Worm (Caenorhabditis elegans) whole organism, L4 larva: ENCODE results near the gene fzy-1.

Source experiments
- F44E2.7 ChIP-seq: fragments of 200-800 bp; sonication (Bioruptor generic); IDR thresholded peaks from 2 replicates; pipeline ENCODE4 v2.1.2; 2022; ENCODE audit warnings: missing genetic modification characterization, missing compliant biosample characterization
- T26A8.4 ChIP-seq: fragments of 200-800 bp; sonication (Bioruptor generic); IDR thresholded peaks from 2 replicates; pipeline ENCODE4 v1.3.6; 2022; ENCODE audit warnings: missing genetic modification characterization, missing compliant biosample characterization
- Y48G9A.11 ChIP-seq: fragments of 200-800 bp; sonication (Bioruptor generic); IDR thresholded peaks from 2 replicates; pipeline ENCODE4 v1.3.6; 2022; ENCODE audit warnings: missing genetic modification reagents, missing genetic modification characterization, missing compliant biosample characterization
- Y5F2A.4 ChIP-seq: fragments of 200-800 bp; sonication (Bioruptor generic); optimal IDR thresholded peaks from 2 replicates; lab custom pipeline; 2018; ENCODE audit warnings: mild to moderate bottlenecking, missing genetic modification characterization, missing compliant biosample characterization
- ZK337.2 ChIP-seq: fragments of 200-800 bp; sonication (Bioruptor generic); IDR thresholded peaks from 2 replicates; pipeline ENCODE4 v1.3.6; 2022; ENCODE audit warnings: missing genetic modification reagents, missing genetic modification characterization, missing compliant biosample characterization
- ZK546.5 ChIP-seq, 2 experiments: sonication (generic microtip); optimal IDR thresholded peaks; 2 replicates each; lab custom pipeline; 2017; ENCODE audit warnings: missing biosample characterization in 2 of 2, missing genetic modification characterization in 2 of 2
- aha-1 ChIP-seq: fragments of 150-350 bp; peaks from one replicate; lab custom pipeline; 2014; ENCODE audit warnings: missing biosample characterization, missing genetic modification characterization
- aly-2 ChIP-seq: sonication (generic microtip); optimal IDR thresholded peaks from 2 replicates; lab custom pipeline; 2018; ENCODE audit warnings: missing biosample characterization, missing genetic modification characterization
- ama-1 ChIP-seq: fragments of 150-350 bp; optimal IDR thresholded peaks from 2 replicates; lab custom pipeline; 2014; ENCODE audit warnings: inconsistent platforms, mixed read lengths
- arid-1 ChIP-seq: fragments of 200-800 bp; sonication (Bioruptor generic); conservative IDR thresholded peaks from 2 replicates; pipeline ENCODE4 v1.3.6; 2022; ENCODE audit warnings: missing genetic modification reagents, missing genetic modification characterization, missing compliant biosample characterization
- ceh-20 ChIP-seq: fragments of 200-800 bp; sonication (Bioruptor generic); IDR thresholded peaks from 2 replicates; pipeline ENCODE4 v1.3.6; 2022; ENCODE audit warnings: missing genetic modification reagents, missing genetic modification characterization, missing compliant biosample characterization
- ceh-32 ChIP-seq: sonication (generic microtip); optimal IDR thresholded peaks from 2 replicates; lab custom pipeline; 2016; ENCODE audit warnings: mild to moderate bottlenecking, missing genetic modification characterization, missing compliant biosample characterization; ENCODE audit not compliant: poor library complexity
- daf-19 ChIP-seq: fragments of 200-800 bp; sonication (Bioruptor generic); conservative IDR thresholded peaks from 2 replicates; pipeline ENCODE4 v1.3.6; 2022; ENCODE audit warnings: missing genetic modification characterization, missing compliant biosample characterization
- daf-8 ChIP-seq: fragments of 200-800 bp; sonication (Bioruptor generic); IDR thresholded peaks from 2 replicates; pipeline ENCODE4 v1.3.6; 2022; ENCODE audit warnings: missing genetic modification characterization, missing compliant biosample characterization
- dmd-6 ChIP-seq: fragments of 200-800 bp; sonication (Bioruptor generic); IDR thresholded peaks from 2 replicates; pipeline ENCODE4 v1.3.6; 2022; ENCODE audit warnings: missing genetic modification reagents, missing genetic modification characterization, missing compliant biosample characterization
- dmd-9 ChIP-seq: fragments of 200-800 bp; sonication (Bioruptor generic); IDR thresholded peaks from 2 replicates; pipeline ENCODE4 v1.3.6; 2022; ENCODE audit warnings: missing genetic modification reagents, missing genetic modification characterization, missing compliant biosample characterization
- dve-1 ChIP-seq: sonication (generic microtip); optimal IDR thresholded peaks from 2 replicates; lab custom pipeline; 2017; ENCODE audit warnings: antibody characterized with exemption, mild to moderate bottlenecking, missing genetic modification characterization, missing compliant biosample characterization; ENCODE audit not compliant: insufficient read depth
- gei-8 ChIP-seq: fragments of 200-800 bp; sonication (Bioruptor generic); optimal IDR thresholded peaks from 2 replicates; lab custom pipeline; 2018; ENCODE audit warnings: mild to moderate bottlenecking, missing genetic modification characterization, missing compliant biosample characterization
- hlh-11 ChIP-seq: fragments of 200-800 bp; sonication (Bioruptor generic); optimal IDR thresholded peaks from 2 replicates; lab custom pipeline; 2018; ENCODE audit warnings: mild to moderate bottlenecking, missing genetic modification characterization, missing compliant biosample characterization
- hmg-1.1 ChIP-seq: fragments of 200-800 bp; sonication (Bioruptor generic); IDR thresholded peaks from 2 replicates; pipeline ENCODE4 v1.3.6; 2022; ENCODE audit warnings: missing genetic modification reagents, missing genetic modification characterization, missing compliant biosample characterization
- madf-5 ChIP-seq, 2 experiments: fragments of 200-800 bp; sonication (Bioruptor generic); IDR thresholded peaks; 2 replicates each; pipeline ENCODE4 v1.3.6; 2022; ENCODE audit warnings: missing compliant biosample characterization in 2 of 2, missing genetic modification characterization in 2 of 2
- mdt-29 ChIP-seq: fragments of 200-800 bp; sonication (Bioruptor generic); IDR thresholded peaks from 2 replicates; pipeline ENCODE4 v1.3.6; 2022; ENCODE audit warnings: missing genetic modification reagents, missing genetic modification characterization, missing compliant biosample characterization
- mep-1 ChIP-seq: fragments of 150-350 bp; sonication (generic microtip); optimal IDR thresholded peaks from 3 replicates; lab custom pipeline; 2014; ENCODE audit warnings: missing biosample characterization, missing genetic modification characterization
- nhr-111 ChIP-seq: fragments of 200-800 bp; sonication (Bioruptor generic); optimal IDR thresholded peaks from 2 replicates; lab custom pipeline; 2018; ENCODE audit warnings: mild to moderate bottlenecking, missing genetic modification characterization, missing compliant biosample characterization
- nhr-28 ChIP-seq: fragments of 150-350 bp; optimal IDR thresholded peaks from 2 replicates; lab custom pipeline; 2014; ENCODE audit warnings: missing biosample characterization, missing genetic modification characterization
- nhr-48 ChIP-seq: sonication (generic microtip); optimal IDR thresholded peaks from 2 replicates; lab custom pipeline; 2016; ENCODE audit warnings: mild to moderate bottlenecking, missing genetic modification characterization, missing compliant biosample characterization
- rbr-2 ChIP-seq: sonication (generic microtip); optimal IDR thresholded peaks from 2 replicates; lab custom pipeline; 2016; ENCODE audit warnings: missing genotype, missing genetic modification characterization, missing compliant biosample characterization
- spr-1 ChIP-seq: sonication (generic microtip); optimal IDR thresholded peaks from 2 replicates; lab custom pipeline; 2016; ENCODE audit warnings: mild to moderate bottlenecking, missing genetic modification characterization, missing compliant biosample characterization
- unc-130 ChIP-seq: sonication (generic microtip); optimal IDR thresholded peaks from 2 replicates; lab custom pipeline; 2016; ENCODE audit warnings: missing genetic modification reagents, missing genetic modification characterization, missing compliant biosample characterization
- unc-39 ChIP-seq: sonication (generic microtip); optimal IDR thresholded peaks from 2 replicates; lab custom pipeline; 2017; ENCODE audit warnings: missing biosample characterization, missing genetic modification characterization
- unc-62 ChIP-seq, 3 experiments: fragments of 150-350 bp in 1 of 3; sonication (generic microtip); optimal IDR thresholded peaks in 2 of 3; peaks in 1 of 3; 1 replicate in 1 of 3; 2 replicates in 2 of 3; lab custom pipeline; 2014 to 2017; ENCODE audit warnings: missing biosample characterization in 3 of 3, missing genetic modification characterization in 3 of 3, missing genetic modification reagents in 3 of 3, missing genotype in 1 of 3
- zfp-2 ChIP-seq: sonication (generic microtip); optimal IDR thresholded peaks from 2 replicates; lab custom pipeline; 2016; ENCODE audit warnings: mild to moderate bottlenecking, missing genetic modification characterization, missing compliant biosample characterization
- zip-11 ChIP-seq: fragments of 200-800 bp; sonication (Bioruptor generic); IDR thresholded peaks from 2 replicates; pipeline ENCODE4 v1.3.6; 2022; ENCODE audit warnings: missing genetic modification characterization, missing compliant biosample characterization

The fzy-1 gene

ce11 chrII:5478318-5478717, 22.3 kb upstream of the fzy-1 start, which contains the start of gene F56D1.1:
F56D1.1 (plus strand) TSS chrII:5478618.
- TF ChIP-seq zfp-2 (tag; lab: Kevin White, UChicago), result no peak
- no peak for TF ChIP-seq ama-1 (lab: Kevin White, UChicago)
- TF ChIP-seq dve-1 (tag; lab: Kevin White, UChicago), result no peak

- peak in 1 of 2 experiments; percentile 98 for TF ChIP-seq unc-62 (GFP tag; optimal IDR thresholded peaks at IDR 0.05 in 1 of 2; lab: Kevin White, UChicago)
- no peak for TF ChIP-seq unc-62 (tag; optimal IDR thresholded peaks at IDR 0.05; lab: Kevin White, UChicago)
- TF ChIP-seq daf-8 (GFP tag; lab: Robert Waterston, UW), result no peak
- no peak for TF ChIP-seq Y5F2A.4 (GFP tag; lab: Kevin White, UChicago)
- TF ChIP-seq F44E2.7 (GFP tag; lab: Robert Waterston, UW), result no peak
- no peak for TF ChIP-seq T26A8.4 (GFP tag; lab: Robert Waterston, UW)
These were observed 18.6 kb upstream of the fzy-1 start, which contains the start of gene cal-8 for ce11 chrII:5481982-5482381. cal-8 (minus strand) TSS chrII:5482041.

- TF ChIP-seq ceh-32 (no peak), rbr-2 (tag; lab: Kevin White, UChicago) (no peak)
These were observed 12.7 kb upstream of the fzy-1 start, which contains the start of gene nep-5 for ce11 chrII:5487844-5488243. nep-5 (plus strand) TSS chrII:5488144.

- TF ChIP-seq nhr-111 (no peak), ceh-20 (GFP tag; lab: Robert Waterston, UW) (no peak), dmd-6 (GFP tag; lab: Robert Waterston, UW) (no peak), nhr-48 (no peak), ceh-32 (no peak), aly-2 (tag; lab: Kevin White, UChicago) (no peak), unc-62 (GFP tag; optimal IDR thresholded peaks at IDR 0.05 in 1 of 2; lab: Kevin White, UChicago) (no peak), unc-62 (tag; optimal IDR thresholded peaks at IDR 0.05; lab: Kevin White, UChicago) (no peak)
These were observed 6.2 kb upstream of the fzy-1 start, which contains the start of gene F12A10.6 for ce11 chrII:5494405-5494804. F12A10.6 (minus strand) TSS chrII:5494505.

- TF ChIP-seq dmd-9 (GFP tag; lab: Robert Waterston, UW) (no peak), hmg-1.1 (GFP tag; lab: Robert Waterston, UW) (no peak), ZK546.5 (tag; optimal IDR thresholded peaks at IDR 0.05; lab: Kevin White, UChicago) (no peak), daf-8 (GFP tag; lab: Robert Waterston, UW) (no peak), aha-1 (tag; lab: Kevin White, UChicago) (no peak), hlh-11 (tag; lab: Kevin White, UChicago) (peak; percentile 30), dmd-6 (GFP tag; lab: Robert Waterston, UW) (no peak), nhr-28 (peak; percentile 77), madf-5 (GFP tag; IDR thresholded peaks at IDR 0.05; lab: Robert Waterston, UW) (no peak), Y48G9A.11 (GFP tag; lab: Robert Waterston, UW) (no peak)
- TF ChIP-seq, all 104 proteins: peak for 2
These were observed 4.2 kb upstream of the fzy-1 start, which contains the start of gene F12A10.1 for ce11 chrII:5496375-5496774. F12A10.1 (plus strand) TSS chrII:5496540.

- TF ChIP-seq unc-62 (GFP tag; optimal IDR thresholded peaks at IDR 0.05 in 1 of 2; lab: Kevin White, UChicago), result no peak
- no peak for TF ChIP-seq unc-62 (tag; optimal IDR thresholded peaks at IDR 0.05; lab: Kevin White, UChicago)
- no peak for TF ChIP-seq unc-130 (GFP tag; lab: Kevin White, UChicago)
- no peak for TF ChIP-seq zfp-2 (tag; lab: Kevin White, UChicago)
- TF ChIP-seq nhr-111, result no peak
- no peak for TF ChIP-seq mdt-29 (GFP tag; lab: Robert Waterston, UW)
- no peak for TF ChIP-seq daf-19 (GFP tag; lab: Robert Waterston, UW)
- no peak for TF ChIP-seq ZK546.5 (tag; optimal IDR thresholded peaks at IDR 0.05; lab: Kevin White, UChicago)
- no peak for TF ChIP-seq daf-8 (GFP tag; lab: Robert Waterston, UW)
- TF ChIP-seq ceh-32, result no peak
- no peak for TF ChIP-seq zip-11 (GFP tag; lab: Robert Waterston, UW)
- TF ChIP-seq unc-39, result no peak
- TF ChIP-seq dmd-6 (GFP tag; lab: Robert Waterston, UW), result no peak
- no peak for TF ChIP-seq ZK337.2
- TF ChIP-seq arid-1 (GFP tag; lab: Robert Waterston, UW), result no peak
- TF ChIP-seq spr-1 (tag; lab: Kevin White, UChicago), result no peak
- no peak for TF ChIP-seq gei-8
- no peak for TF ChIP-seq mep-1 (tag; lab: Kevin White, UChicago)
- TF ChIP-seq ceh-20 (GFP tag; lab: Robert Waterston, UW), result no peak
- TF ChIP-seq aha-1 (tag; lab: Kevin White, UChicago), result no peak
These were observed 3.0 kb upstream of the fzy-1 start for ce11 chrII:5497541-5497940.
